Worm (Caenorhabditis elegans) whole organism, L1 larva: ENCODE measurements around the gene T01D1.5.
A peak's percentile ranks its signal among the peaks of the same experiment; 100 is the strongest.

Experiments used
- C04F5.9 ChIP-seq: sonication (generic microtip); optimal IDR thresholded peaks from 2 replicates; lab custom pipeline; 2016; ENCODE audit warnings: missing genetic modification characterization, missing compliant biosample characterization
- C16A3.4 ChIP-seq: fragments of 150-350 bp; optimal IDR thresholded peaks from 2 replicates; lab custom pipeline; 2014; ENCODE audit warnings: missing biosample characterization, missing genetic modification characterization
- Y116A8C.19 ChIP-seq: sonication (generic microtip); optimal IDR thresholded peaks from 2 replicates; lab custom pipeline; 2016; ENCODE audit warnings: missing compliant biosample characterization, missing genetic modification characterization, borderline replicate concordance
- alr-1 ChIP-seq: fragments of 200-800 bp; sonication (Bioruptor generic); optimal IDR thresholded peaks from 2 replicates; lab custom pipeline; 2018; ENCODE audit warnings: borderline replicate concordance, mild to moderate bottlenecking, missing genetic modification characterization, missing compliant biosample characterization
- blmp-1 ChIP-seq: fragments of 150-350 bp; optimal IDR thresholded peaks from 2 replicates; lab custom pipeline; 2014; ENCODE audit warnings: missing biosample characterization, missing genetic modification characterization
- ceh-63 ChIP-seq: fragments of 200-800 bp; sonication (Bioruptor generic); optimal IDR thresholded peaks from 2 replicates; lab custom pipeline; 2018; ENCODE audit warnings: mild to moderate bottlenecking, missing genetic modification characterization, missing compliant biosample characterization
- ceh-82 ChIP-seq, 3 experiments: fragments of 150-350 bp in 1 of 3; sonication (generic microtip) in 2 of 3; optimal IDR thresholded peaks; 2 replicates each; lab custom pipeline; 2014 to 2017; ENCODE audit warnings: missing biosample characterization in 3 of 3, missing genetic modification characterization in 3 of 3
- dpl-1 ChIP-seq, 3 experiments: fragments of 150-350 bp in 2 of 3; sonication (generic microtip) in 1 of 3; optimal IDR thresholded peaks; 2 replicates each; lab custom pipeline; 2014 to 2017; ENCODE audit warnings: missing biosample characterization in 3 of 3, missing genetic modification characterization in 3 of 3, missing genetic modification reagents in 3 of 3
- efl-1 ChIP-seq, 4 experiments: fragments of 150-350 bp; optimal IDR thresholded peaks in 3 of 4; peaks in 1 of 4; 1 replicate in 1 of 4; 2 replicates in 3 of 4; lab custom pipeline; 2014; ENCODE audit warnings: missing biosample characterization in 2 of 4, missing genetic modification characterization in 2 of 4, missing genetic modification reagents in 2 of 4
- efl-3 ChIP-seq: fragments of 200-800 bp; sonication (Bioruptor generic); optimal IDR thresholded peaks from 2 replicates; lab custom pipeline; 2018; ENCODE audit warnings: mild to moderate bottlenecking, missing genetic modification characterization, missing compliant biosample characterization
- elt-2 ChIP-seq: sonication (generic microtip); optimal IDR thresholded peaks from 2 replicates; lab custom pipeline; 2016; ENCODE audit warnings: missing genetic modification characterization, mild to moderate bottlenecking, inconsistent platforms, missing compliant biosample characterization, missing genetic modification reagents
- elt-3 ChIP-seq, 6 experiments: fragments of 150-350 bp in 1 of 6; sonication (generic microtip); optimal IDR thresholded peaks; 2 replicates each; lab custom pipeline; 2017 to 2018; ENCODE audit warnings: missing biosample characterization in 6 of 6, missing genetic modification characterization in 6 of 6, inconsistent platforms in 1 of 6
- fos-1 ChIP-seq: fragments of 150-350 bp; optimal IDR thresholded peaks from 2 replicates; lab custom pipeline; 2014; ENCODE audit warnings: missing biosample characterization, missing genetic modification characterization
- hlh-4 ChIP-seq: sonication (generic microtip); optimal IDR thresholded peaks from 2 replicates; lab custom pipeline; 2016; ENCODE audit warnings: mild to moderate bottlenecking, missing genetic modification characterization, missing compliant biosample characterization
- jun-1 ChIP-seq: fragments of 150-350 bp; optimal IDR thresholded peaks from 2 replicates; lab custom pipeline; 2014; ENCODE audit warnings: missing biosample characterization, missing genetic modification reagents, missing genetic modification characterization
- lin-14 ChIP-seq: fragments of 200-800 bp; sonication (Bioruptor generic); optimal IDR thresholded peaks from 2 replicates; lab custom pipeline; 2018; ENCODE audit warnings: mild to moderate bottlenecking, missing genetic modification characterization, moderate library complexity, missing compliant biosample characterization
- lin-15B ChIP-seq: fragments of 150-350 bp; sonication (generic microtip); optimal IDR thresholded peaks from 3 replicates; lab custom pipeline; 2014; ENCODE audit warnings: missing biosample characterization, missing genetic modification characterization
- lin-35 ChIP-seq, 2 experiments: fragments of 150-350 bp; optimal IDR thresholded peaks; 2 replicates each; lab custom pipeline; 2014; ENCODE audit warnings: missing biosample characterization in 2 of 2, missing genetic modification characterization in 2 of 2, missing genetic modification reagents in 2 of 2
- lin-39 ChIP-seq: fragments of 150-350 bp; optimal IDR thresholded peaks from 2 replicates; lab custom pipeline; 2014; ENCODE audit warnings: missing biosample characterization, missing genetic modification reagents, missing genetic modification characterization
- lsy-2 ChIP-seq, 2 experiments: fragments of 150-350 bp; optimal IDR thresholded peaks; 2 replicates each; lab custom pipeline; 2014; ENCODE audit warnings: missing biosample characterization in 2 of 2, missing genetic modification characterization in 2 of 2
- mdl-1 ChIP-seq, 2 experiments: fragments of 150-350 bp; optimal IDR thresholded peaks; 2 replicates each; lab custom pipeline; 2014 to 2017; ENCODE audit warnings: missing biosample characterization in 2 of 2, missing genetic modification characterization in 2 of 2, inconsistent platforms in 1 of 2
- mep-1 ChIP-seq: fragments of 150-350 bp; optimal IDR thresholded peaks from 2 replicates; lab custom pipeline; 2014; ENCODE audit warnings: missing biosample characterization, missing genetic modification characterization
- nhr-20 ChIP-seq: sonication (generic microtip); optimal IDR thresholded peaks from 2 replicates; lab custom pipeline; 2016; ENCODE audit warnings: mild to moderate bottlenecking, missing genetic modification characterization, missing compliant biosample characterization
- nhr-47 ChIP-seq: sonication (generic microtip); optimal IDR thresholded peaks from 2 replicates; lab custom pipeline; 2016; ENCODE audit warnings: mild to moderate bottlenecking, missing genetic modification characterization, moderate library complexity, missing compliant biosample characterization
- nhr-71 ChIP-seq: sonication (generic microtip); optimal IDR thresholded peaks from 2 replicates; lab custom pipeline; 2016; ENCODE audit warnings: mild to moderate bottlenecking, missing genetic modification characterization, moderate library complexity, missing compliant biosample characterization
- nhr-84 ChIP-seq: sonication (generic microtip); optimal IDR thresholded peaks from 2 replicates; lab custom pipeline; 2017; ENCODE audit warnings: missing biosample characterization, missing genetic modification characterization
- nhr-85 ChIP-seq: sonication (generic microtip); peaks from one replicate; lab custom pipeline; 2016; ENCODE audit warnings: missing genetic modification characterization, inconsistent platforms, missing compliant biosample characterization
- nhr-90 ChIP-seq: sonication (generic microtip); optimal IDR thresholded peaks from 2 replicates; lab custom pipeline; 2016; ENCODE audit warnings: mild to moderate bottlenecking, missing genetic modification characterization, missing compliant biosample characterization; ENCODE audit not compliant: poor library complexity
- pag-3 ChIP-seq: sonication (generic microtip); optimal IDR thresholded peaks from 2 replicates; lab custom pipeline; 2017; ENCODE audit warnings: missing genetic modification characterization, mild to moderate bottlenecking, missing compliant biosample characterization, antibody characterized with exemption, borderline replicate concordance; ENCODE audit not compliant: insufficient read depth
- rnt-1 ChIP-seq: sonication (generic microtip); optimal IDR thresholded peaks from 2 replicates; lab custom pipeline; 2016; ENCODE audit warnings: mild to moderate bottlenecking, missing genetic modification characterization, moderate library complexity, missing compliant biosample characterization
- snpc-4 ChIP-seq: fragments of 150-350 bp; optimal IDR thresholded peaks from 2 replicates; lab custom pipeline; 2014; ENCODE audit warnings: missing biosample characterization, missing genetic modification characterization
- snu-23 ChIP-seq: sonication (generic microtip); optimal IDR thresholded peaks from 2 replicates; lab custom pipeline; 2016; ENCODE audit warnings: missing genetic modification characterization, missing compliant biosample characterization
- sup-37 ChIP-seq: fragments of 200-800 bp; sonication (Bioruptor generic); optimal IDR thresholded peaks from 2 replicates; lab custom pipeline; 2018; ENCODE audit warnings: mild to moderate bottlenecking, missing genetic modification characterization, missing compliant biosample characterization
- tbx-2 ChIP-seq: sonication (generic microtip); optimal IDR thresholded peaks from 2 replicates; lab custom pipeline; 2016; ENCODE audit warnings: missing genetic modification characterization, missing compliant biosample characterization
- xbp-1 ChIP-seq: sonication (generic microtip); optimal IDR thresholded peaks from 2 replicates; lab custom pipeline; 2016; ENCODE audit warnings: missing genetic modification characterization, missing compliant biosample characterization
- zag-1 ChIP-seq: fragments of 150-350 bp; optimal IDR thresholded peaks from 2 replicates; lab custom pipeline; 2014; ENCODE audit warnings: missing biosample characterization, missing genetic modification characterization
- ztf-11 ChIP-seq, 2 experiments: sonication (generic microtip); optimal IDR thresholded peaks; 2 replicates each; lab custom pipeline; 2016 to 2017; ENCODE audit warnings: missing genetic modification characterization in 2 of 2, missing biosample characterization in 1 of 2, missing compliant biosample characterization in 1 of 2
- ztf-4 ChIP-seq: fragments of 150-350 bp; optimal IDR thresholded peaks from 2 replicates; lab custom pipeline; 2014; ENCODE audit warnings: missing biosample characterization, missing genetic modification characterization

The T01D1.5 gene

DNA sequence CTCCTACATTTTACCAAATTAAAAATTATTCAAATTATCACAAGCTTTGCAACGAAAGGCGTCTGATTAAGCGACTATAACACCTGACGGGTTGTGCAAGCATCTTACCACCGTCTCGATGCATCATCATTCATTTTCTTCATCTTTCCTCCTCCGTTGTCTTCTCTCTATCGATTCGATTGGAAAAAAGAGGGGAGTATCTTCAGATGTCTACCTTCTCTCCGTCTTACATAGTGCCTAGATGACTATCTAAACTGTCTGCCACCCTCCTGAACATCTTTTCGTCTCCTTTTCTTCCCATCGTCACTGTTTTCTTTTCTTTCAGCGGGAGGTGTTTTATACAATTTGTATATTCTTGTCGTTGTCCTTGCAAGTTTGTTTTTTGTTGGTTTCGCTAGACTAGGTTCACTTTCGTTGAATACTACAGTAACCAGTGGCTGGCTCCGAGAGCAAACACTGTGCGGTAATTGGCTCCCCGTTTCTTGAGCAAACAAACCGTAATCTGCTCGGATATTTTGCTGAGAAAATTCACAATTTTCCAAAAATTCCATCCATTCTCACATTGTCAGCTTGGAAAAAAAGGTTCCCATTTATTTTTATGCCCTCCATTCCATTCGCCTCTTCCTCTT, 29.5 kb downstream of the T01D1.5 start:
- TF ChIP-seq Y116A8C.19 (tag; lab: Kevin White, UChicago) (no peak), nhr-84 (no peak), ztf-4 (tag; lab: Kevin White, UChicago) (peak; percentile 26), ztf-11 (tag; optimal IDR thresholded peaks at IDR 0.05; lab: Kevin White, UChicago) (no peak), alr-1 (tag; lab: Kevin White, UChicago) (no peak), nhr-20 (tag; lab: Kevin White, UChicago) (peak; percentile 48), mdl-1 (tag; optimal IDR thresholded peaks at IDR 0.05; lab: Kevin White, UChicago) (peak in 1 of 2 experiments; percentile 10), lin-39 (tag; lab: Kevin White, UChicago) (no peak), efl-3 (GFP tag; lab: Kevin White, UChicago) (no peak), nhr-85 (tag; lab: Kevin White, UChicago) (peak; percentile 78), jun-1 (tag; lab: Kevin White, UChicago) (peak; percentile 9), elt-3 (tag; optimal IDR thresholded peaks at IDR 0.05; lab: Kevin White, UChicago) (peak in 2 of 6 experiments; percentile 14 to 44), fos-1 (peak; percentile 37), efl-1 (optimal IDR thresholded peaks at IDR 0.05; lab: Kevin White, UChicago) (peak; percentile 39 to 47), efl-1 (GFP tag; optimal IDR thresholded peaks at IDR 0.05 in 1 of 2; lab: Kevin White, UChicago) (peak; percentile 2 to 91), lin-15B (tag; lab: Kevin White, UChicago) (no peak), sup-37 (GFP tag; lab: Kevin White, UChicago) (no peak), snu-23 (GFP tag; lab: Kevin White, UChicago) (peak; percentile 63), tbx-2 (tag; lab: Kevin White, UChicago) (no peak), dpl-1 (GFP tag; optimal IDR thresholded peaks at IDR 0.05; lab: Kevin White, UChicago) (peak in 2 of 3 experiments; percentile 2 to 31), xbp-1 (tag; lab: Kevin White, UChicago) (peak; percentile 3), ceh-63 (GFP tag; lab: Kevin White, UChicago) (no peak), lin-35 (GFP tag; optimal IDR thresholded peaks at IDR 0.05; lab: Kevin White, UChicago) (peak; percentile 4 to 64), ceh-82 (tag; optimal IDR thresholded peaks at IDR 0.05; lab: Kevin White, UChicago) (no peak), hlh-4 (tag; lab: Kevin White, UChicago) (no peak), nhr-47 (tag; lab: Kevin White, UChicago) (peak; percentile 7), snpc-4 (tag; lab: Kevin White, UChicago) (no peak), C04F5.9 (tag; lab: Kevin White, UChicago) (no peak), lsy-2 (tag; optimal IDR thresholded peaks at IDR 0.05; lab: Kevin White, UChicago) (peak; percentile 31 to 68), rnt-1 (tag; lab: Kevin White, UChicago) (peak; percentile 63), blmp-1 (tag; lab: Kevin White, UChicago) (peak; percentile 81), nhr-71 (tag; lab: Kevin White, UChicago) (peak; percentile 68), elt-2 (tag; lab: Kevin White, UChicago) (peak; percentile 32), C16A3.4 (tag; lab: Kevin White, UChicago) (no peak), zag-1 (tag; lab: Kevin White, UChicago) (no peak), pag-3 (tag; lab: Kevin White, UChicago) (no peak), nhr-90 (tag; lab: Kevin White, UChicago) (no peak), mep-1 (tag; lab: Kevin White, UChicago) (peak; percentile 49), lin-14 (GFP tag; lab: Kevin White, UChicago) (peak; percentile 66)
- TF ChIP-seq, all 84 proteins: peak for 20
